Worm (Caenorhabditis elegans) whole organism, L4 larva: ENCODE measurements around the gene F41C6.6.

ENCODE experiments used
- ama-1 ChIP-seq: fragments of 150-350 bp; optimal IDR thresholded peaks from 2 replicates; lab custom pipeline; 2014; ENCODE audit warnings: inconsistent platforms, mixed read lengths
- ceh-82 ChIP-seq: sonication (generic microtip); optimal IDR thresholded peaks from 2 replicates; lab custom pipeline; 2017; ENCODE audit warnings: missing biosample characterization, missing genetic modification characterization
- ces-1 ChIP-seq: fragments of 150-350 bp; sonication (generic microtip); optimal IDR thresholded peaks from 4 replicates; lab custom pipeline; 2014; ENCODE audit warnings: missing biosample characterization, missing genetic modification reagents, missing genetic modification characterization
- dpl-1 ChIP-seq: fragments of 150-350 bp; optimal IDR thresholded peaks from 2 replicates; lab custom pipeline; 2014; ENCODE audit warnings: missing biosample characterization, missing genetic modification reagents, missing genetic modification characterization
- fos-1 ChIP-seq: fragments of 150-350 bp; optimal IDR thresholded peaks from 2 replicates; lab custom pipeline; 2014; ENCODE audit warnings: missing biosample characterization, missing genetic modification characterization
- hlh-30 ChIP-seq: sonication (generic microtip); optimal IDR thresholded peaks from 2 replicates; lab custom pipeline; 2017; ENCODE audit warnings: antibody characterized with exemption, mild to moderate bottlenecking, missing genetic modification characterization, missing compliant biosample characterization; ENCODE audit not compliant: insufficient read depth
- mdl-1 ChIP-seq, 2 experiments: fragments of 150-350 bp in 1 of 2; sonication (generic microtip) in 1 of 2; optimal IDR thresholded peaks; 2 replicates each; lab custom pipeline; 2014 to 2017; ENCODE audit warnings: missing biosample characterization in 2 of 2, missing genetic modification characterization in 2 of 2
- nhr-11 ChIP-seq: fragments of 150-350 bp; optimal IDR thresholded peaks from 2 replicates; lab custom pipeline; 2014; ENCODE audit warnings: missing biosample characterization, missing genetic modification characterization
- nhr-25 ChIP-seq: sonication (generic microtip); optimal IDR thresholded peaks from 2 replicates; lab custom pipeline; 2017; ENCODE audit warnings: missing genetic modification characterization, mild to moderate bottlenecking, missing compliant biosample characterization, antibody characterized with exemption, moderate library complexity, borderline replicate concordance; ENCODE audit not compliant: insufficient read depth
- nhr-6 ChIP-seq: fragments of 150-350 bp; optimal IDR thresholded peaks from 2 replicates; lab custom pipeline; 2014; ENCODE audit warnings: missing biosample characterization, missing genetic modification characterization
- pqm-1 ChIP-seq: sonication (generic microtip); optimal IDR thresholded peaks from 2 replicates; lab custom pipeline; 2017; ENCODE audit warnings: missing biosample characterization, missing genetic modification characterization
- saeg-2 ChIP-seq: fragments of 200-800 bp; sonication (Bioruptor generic); IDR thresholded peaks from 2 replicates; pipeline ENCODE4 v1.3.6; 2022; ENCODE audit warnings: missing genetic modification reagents, missing genetic modification characterization, missing compliant biosample characterization
- snpc-4 ChIP-seq: fragments of 150-350 bp; optimal IDR thresholded peaks from 2 replicates; lab custom pipeline; 2014; ENCODE audit warnings: missing biosample characterization, missing genetic modification characterization

- no peak for TF ChIP-seq snpc-4 (tag; lab: Kevin White, UChicago)
- no peak for TF ChIP-seq nhr-25 (tag; lab: Kevin White, UChicago)
- no peak for TF ChIP-seq ceh-82 (tag; lab: Kevin White, UChicago)
- TF ChIP-seq saeg-2 (GFP tag; lab: Robert Waterston, UW) = no peak
- TF ChIP-seq nhr-6 (tag; lab: Kevin White, UChicago) = no peak
- no peak for TF ChIP-seq mdl-1 (tag; optimal IDR thresholded peaks at IDR 0.05; lab: Kevin White, UChicago)
- TF ChIP-seq ama-1 (lab: Kevin White, UChicago) = no peak
- no peak for TF ChIP-seq hlh-30 (tag; lab: Kevin White, UChicago)
- no peak for TF ChIP-seq nhr-11 (tag; lab: Kevin White, UChicago)
- TF ChIP-seq ces-1 (GFP tag; lab: Kevin White, UChicago) = no peak
- no peak for TF ChIP-seq dpl-1
- TF ChIP-seq pqm-1 = no peak
- no peak for TF ChIP-seq fos-1 (tag; lab: Kevin White, UChicago)
Observed at ce11 chrX:6877436-6877835, 4.3 kb downstream of the F41C6.6 start, which contains the start of gene col-173.
